Fruit fly (Drosophila melanogaster) whole organism, embryonic: ENCODE results near the gene Pink1.

ENCODE experiments used
- Adf1 ChIP-seq: fragments of 200-800 bp; sonication (Bioruptor generic); IDR thresholded peaks from 2 replicates; pipeline ENCODE4 v1.3.6; 2022; ENCODE audit warnings: missing biosample characterization, missing genetic modification characterization
- B-H2 ChIP-seq: fragments of 200-800 bp; sonication (Bioruptor generic); optimal IDR thresholded peaks from 2 replicates; lab custom pipeline; 2018; ENCODE audit warnings: missing biosample characterization, mild to moderate bottlenecking, missing genetic modification characterization
- Blimp-1 ChIP-seq: fragments of 200-800 bp; sonication (Bioruptor generic); optimal IDR thresholded peaks from 3 replicates; lab custom pipeline; 2018; ENCODE audit warnings: missing biosample characterization, missing genetic modification characterization, mild to moderate bottlenecking, moderate library complexity, missing genetic modification reagents
- CG10366 ChIP-seq: fragments of 200-800 bp; sonication (Bioruptor generic); IDR thresholded peaks from 2 replicates; pipeline ENCODE4 v1.3.6; 2022; ENCODE audit warnings: missing biosample characterization, missing genetic modification characterization
- CG11093 ChIP-seq: fragments of 200-800 bp; sonication (Bioruptor generic); IDR thresholded peaks from 3 replicates; pipeline ENCODE4 v1.3.6; 2022; ENCODE audit warnings: missing biosample characterization, missing genetic modification characterization
- CG12659 ChIP-seq: fragments of 200-800 bp; sonication (Bioruptor generic); optimal IDR thresholded peaks from 3 replicates; lab custom pipeline; 2017; ENCODE audit warnings: mild to moderate bottlenecking, missing biosample characterization, missing genetic modification reagents, missing genetic modification characterization
- CG13287 ChIP-seq: fragments of 200-800 bp; sonication (Bioruptor generic); IDR thresholded peaks from 2 replicates; pipeline ENCODE4 v1.3.6; 2022; ENCODE audit warnings: missing biosample characterization, missing genetic modification characterization; ENCODE audit not compliant: partially characterized antibody
- CG15073 ChIP-seq: fragments of 200-800 bp; sonication (Bioruptor generic); optimal IDR thresholded peaks from 2 replicates; lab custom pipeline; 2016; ENCODE audit warnings: missing biosample characterization, missing genetic modification characterization
- CG1529 ChIP-seq: fragments of 200-800 bp; sonication (Bioruptor generic); optimal IDR thresholded peaks from 3 replicates; lab custom pipeline; 2018; ENCODE audit warnings: missing biosample characterization, missing genetic modification characterization
- CG17568 ChIP-seq: fragments of 200-800 bp; sonication (Bioruptor generic); optimal IDR thresholded peaks from 2 replicates; lab custom pipeline; 2018; ENCODE audit warnings: missing biosample characterization, mild to moderate bottlenecking, missing genetic modification characterization, moderate library complexity
- CG18764 ChIP-seq: fragments of 200-800 bp; sonication (Bioruptor generic); optimal IDR thresholded peaks from 3 replicates; lab custom pipeline; 2016; ENCODE audit warnings: missing biosample characterization, missing genetic modification characterization
- CG30403 ChIP-seq: fragments of 200-800 bp; sonication (Bioruptor generic); optimal IDR thresholded peaks from 3 replicates; lab custom pipeline; 2016; ENCODE audit warnings: missing biosample characterization, missing genetic modification characterization
- CG32532 ChIP-seq: fragments of 200-800 bp; sonication (Bioruptor generic); IDR thresholded peaks from 2 replicates; pipeline ENCODE4 v1.3.6; 2022; ENCODE audit warnings: missing biosample characterization, missing genetic modification characterization
- CG5180 ChIP-seq: fragments of 200-800 bp; sonication (Bioruptor generic); optimal IDR thresholded peaks from 3 replicates; lab custom pipeline; 2017; ENCODE audit warnings: missing biosample characterization, missing genetic modification characterization, mild to moderate bottlenecking, moderate library complexity, missing genetic modification reagents
- CG5245 ChIP-seq: fragments of 200-800 bp; sonication (Bioruptor generic); optimal IDR thresholded peaks from 3 replicates; lab custom pipeline; 2016; ENCODE audit warnings: missing biosample characterization, missing genetic modification characterization
- CG7372 ChIP-seq: fragments of 200-800 bp; sonication (Bioruptor generic); IDR thresholded peaks from 2 replicates; pipeline ENCODE4 v1.3.6; 2022; ENCODE audit warnings: missing biosample characterization, missing genetic modification characterization
- CG8089 ChIP-seq: fragments of 200-800 bp; sonication (Bioruptor generic); optimal IDR thresholded peaks from 3 replicates; lab custom pipeline; 2016; ENCODE audit warnings: missing biosample characterization, missing genetic modification characterization
- CG9876 ChIP-seq: fragments of 200-800 bp; sonication (Bioruptor generic); optimal IDR thresholded peaks from 2 replicates; lab custom pipeline; 2016; ENCODE audit warnings: missing biosample characterization, missing genetic modification characterization
- CG9932 ChIP-seq: fragments of 200-800 bp; sonication (Bioruptor generic); IDR thresholded peaks from 2 replicates; pipeline ENCODE4 v1.3.6; 2022; ENCODE audit warnings: missing biosample characterization, missing genetic modification characterization
- Camta ChIP-seq: fragments of 200-800 bp; sonication (Bioruptor generic); optimal IDR thresholded peaks from 2 replicates; lab custom pipeline; 2016; ENCODE audit warnings: missing biosample characterization, missing genetic modification characterization
- CoRest ChIP-seq: fragments of 200-800 bp; sonication (Bioruptor generic); optimal IDR thresholded peaks from 3 replicates; lab custom pipeline; 2018; ENCODE audit warnings: missing biosample characterization, mild to moderate bottlenecking, missing genetic modification characterization, moderate library complexity
- CrebB ChIP-seq: fragments of 200-800 bp; sonication (Bioruptor generic); optimal IDR thresholded peaks from 3 replicates; lab custom pipeline; 2018; ENCODE audit warnings: missing biosample characterization, mild to moderate bottlenecking, missing genetic modification characterization
- Dref ChIP-seq: fragments of 200-800 bp; sonication (Bioruptor generic); IDR thresholded peaks from 2 replicates; pipeline ENCODE4 v1.3.6; 2022; ENCODE audit warnings: missing biosample characterization, missing genetic modification characterization
- Drgx ChIP-seq: fragments of 200-800 bp; sonication (Bioruptor generic); IDR thresholded peaks from 2 replicates; pipeline ENCODE4 v1.3.6; 2022; ENCODE audit warnings: missing biosample characterization, missing genetic modification characterization
- HmgD ChIP-seq: fragments of 200-800 bp; sonication (Bioruptor generic); optimal IDR thresholded peaks from 3 replicates; lab custom pipeline; 2016; ENCODE audit warnings: missing biosample characterization, missing genetic modification characterization
- Jarid2 ChIP-seq: fragments of 200-800 bp; sonication (Bioruptor generic); optimal IDR thresholded peaks from 3 replicates; lab custom pipeline; 2017; ENCODE audit warnings: mild to moderate bottlenecking, missing biosample characterization, missing genetic modification reagents, missing genetic modification characterization
- Myb ChIP-seq: fragments of 200-800 bp; sonication (Bioruptor generic); optimal IDR thresholded peaks from 2 replicates; lab custom pipeline; 2016; ENCODE audit warnings: missing biosample characterization, missing genetic modification characterization
- Ptx1 ChIP-seq: fragments of 200-800 bp; sonication (Bioruptor generic); IDR thresholded peaks from 2 replicates; pipeline ENCODE4 v1.3.6; 2022; ENCODE audit warnings: missing biosample characterization, missing genetic modification characterization
- Sry-δ ChIP-seq: fragments of 200-800 bp; sonication (Bioruptor generic); optimal IDR thresholded peaks from 2 replicates; lab custom pipeline; 2016; ENCODE audit warnings: missing biosample characterization, missing genetic modification characterization
- amos ChIP-seq: fragments of 200-800 bp; sonication (Bioruptor generic); IDR thresholded peaks from 2 replicates; pipeline ENCODE4 v1.3.6; 2022; ENCODE audit warnings: missing biosample characterization, missing genetic modification characterization; ENCODE audit not compliant: partially characterized antibody
- ase ChIP-seq: fragments of 200-800 bp; sonication (Bioruptor generic); IDR thresholded peaks from 3 replicates; pipeline ENCODE4 v1.3.6; 2022; ENCODE audit warnings: missing biosample characterization, missing genetic modification characterization
- br ChIP-seq: fragments of >200 bp; optimal IDR thresholded peaks from 2 replicates; lab custom pipeline; 2017
- bsh ChIP-seq, 2 experiments: fragments of 200-800 bp; sonication (Bioruptor generic); optimal IDR thresholded peaks; 2 replicates each; lab custom pipeline; 2017 to 2018; ENCODE audit warnings: mild to moderate bottlenecking in 2 of 2, missing biosample characterization in 2 of 2, missing genetic modification characterization in 2 of 2, moderate library complexity in 1 of 2
- crol ChIP-seq: fragments of 200-800 bp; sonication (Bioruptor generic); IDR thresholded peaks from 2 replicates; pipeline ENCODE4 v1.3.6; 2022; ENCODE audit warnings: missing biosample characterization, missing genetic modification characterization
- dmrt11E ChIP-seq: fragments of 200-800 bp; sonication (Bioruptor generic); optimal IDR thresholded peaks from 3 replicates; lab custom pipeline; 2018; ENCODE audit warnings: missing biosample characterization, mild to moderate bottlenecking, missing genetic modification characterization, moderate library complexity
- dpn ChIP-seq, 2 experiments: fragments of 200-800 bp; sonication (Bioruptor generic); optimal IDR thresholded peaks; 3 replicates each; lab custom pipeline; 2016; ENCODE audit warnings: missing biosample characterization in 2 of 2, missing genetic modification characterization in 2 of 2
- en ChIP-seq: fragments of 200-800 bp; sonication (Bioruptor generic); optimal IDR thresholded peaks from 2 replicates; lab custom pipeline; 2016; ENCODE audit warnings: missing biosample characterization, missing genetic modification characterization
- eyg ChIP-seq: fragments of 200-800 bp; sonication (Bioruptor generic); optimal IDR thresholded peaks from 3 replicates; lab custom pipeline; 2016; ENCODE audit warnings: missing biosample characterization, missing genetic modification characterization
- gcm2 ChIP-seq: fragments of 200-800 bp; sonication (Bioruptor generic); optimal IDR thresholded peaks from 2 replicates; lab custom pipeline; 2016; ENCODE audit warnings: missing biosample characterization, missing genetic modification characterization
- jigr1 ChIP-seq: fragments of 200-800 bp; sonication (Bioruptor generic); IDR thresholded peaks from 3 replicates; pipeline ENCODE4 v1.3.6; 2022; ENCODE audit warnings: missing biosample characterization, missing genetic modification characterization
- kay ChIP-seq: fragments of 200-800 bp; sonication (Bioruptor generic); optimal IDR thresholded peaks from 2 replicates; lab custom pipeline; 2016; ENCODE audit warnings: missing biosample characterization, missing genetic modification characterization
- lmd ChIP-seq: fragments of 200-800 bp; sonication (Bioruptor generic); IDR thresholded peaks from 2 replicates; pipeline ENCODE4 v1.3.6; 2022; ENCODE audit warnings: missing biosample characterization, missing genetic modification characterization
- maf-S ChIP-seq: fragments of 200-800 bp; sonication (Bioruptor generic); optimal IDR thresholded peaks from 2 replicates; lab custom pipeline; 2016; ENCODE audit warnings: missing biosample characterization, missing genetic modification characterization
- mirr ChIP-seq: fragments of 200-800 bp; sonication (Bioruptor generic); optimal IDR thresholded peaks from 3 replicates; lab custom pipeline; 2018; ENCODE audit warnings: missing biosample characterization, mild to moderate bottlenecking, missing genetic modification characterization
- p53 ChIP-seq: fragments of 200-800 bp; sonication (Bioruptor generic); optimal IDR thresholded peaks from 2 replicates; lab custom pipeline; 2016; ENCODE audit warnings: missing biosample characterization, missing genetic modification characterization
- pum ChIP-seq: fragments of 200-800 bp; sonication (Bioruptor generic); optimal IDR thresholded peaks from 2 replicates; lab custom pipeline; 2016; ENCODE audit warnings: missing biosample characterization, missing genetic modification characterization
- ranshi ChIP-seq: fragments of 200-800 bp; sonication (Bioruptor generic); IDR thresholded peaks from 2 replicates; pipeline ENCODE4 v1.3.6; 2022; ENCODE audit warnings: missing biosample characterization, missing genetic modification characterization
- rib ChIP-seq: fragments of 200-800 bp; sonication (Bioruptor generic); IDR thresholded peaks from 2 replicates; pipeline ENCODE4 v1.3.6; 2022; ENCODE audit warnings: missing biosample characterization, missing genetic modification characterization
- row ChIP-seq: fragments of 200-800 bp; sonication (Bioruptor generic); IDR thresholded peaks from 3 replicates; pipeline ENCODE4 v1.3.6; 2022; ENCODE audit warnings: missing biosample characterization, missing genetic modification characterization
- sr ChIP-seq: fragments of 200-800 bp; sonication (Bioruptor generic); IDR thresholded peaks from 3 replicates; pipeline ENCODE4 v1.3.6; 2022; ENCODE audit warnings: missing biosample characterization, missing genetic modification characterization
- tll ChIP-seq, 2 experiments: fragments of 200-800 bp in 1 of 2; fragments of >200 bp in 1 of 2; sonication (Bioruptor generic) in 1 of 2; optimal IDR thresholded peaks; 2 replicates each; lab custom pipeline; 2017 to 2019; ENCODE audit warnings: missing biosample characterization in 2 of 2, missing genetic modification characterization in 2 of 2, mild to moderate bottlenecking in 1 of 2, moderate library complexity in 1 of 2
- wek ChIP-seq: fragments of 200-800 bp; sonication (Bioruptor generic); optimal IDR thresholded peaks from 3 replicates; lab custom pipeline; 2018; ENCODE audit warnings: missing biosample characterization, mild to moderate bottlenecking, missing genetic modification characterization, moderate library complexity
- zen ChIP-seq: fragments of 200-800 bp; sonication (Bioruptor generic); optimal IDR thresholded peaks from 3 replicates; lab custom pipeline; 2018; ENCODE audit warnings: missing biosample characterization, mild to moderate bottlenecking, missing genetic modification characterization, moderate library complexity

Pink1 gene

dm6 chrX:6694979-6695388 lies 11.4 kb downstream of the Pink1 start, which contains the start of gene CG14442 (continued):
- no peak for TF ChIP-seq ranshi
- TF ChIP-seq CG8089 (GFP tag; lab: Kevin White, UChicago): no peak
- TF ChIP-seq kay: no peak
- no peak for TF ChIP-seq Camta (GFP tag; lab: Kevin White, UChicago)
- no peak for TF ChIP-seq p53 (GFP tag; lab: Kevin White, UChicago)
- no peak; the same call in 1 of the 2 replicates for TF ChIP-seq Ptx1
- no peak for TF ChIP-seq CG7372 (GFP tag; lab: Robert Waterston, UW)
- no peak for TF ChIP-seq br (lab: Kevin White, UChicago)
- TF ChIP-seq amos (GFP tag; lab: Robert Waterston, UW): peak; percentile 94
- no peak for TF ChIP-seq eyg (GFP tag; lab: Kevin White, UChicago)
- TF ChIP-seq Drgx: no peak
- no peak for TF ChIP-seq Adf1 (GFP tag; lab: Robert Waterston, UW)
- peak; percentile 56 for TF ChIP-seq CoRest (tag; lab: Kevin White, UChicago)
- no peak for TF ChIP-seq Jarid2 (GFP tag; lab: Kevin White, UChicago)
- TF ChIP-seq maf-S: no peak
- TF ChIP-seq mirr (GFP tag; lab: Kevin White, UChicago): no peak
- peak; percentile 33 to 50 for TF ChIP-seq dpn (GFP tag; optimal IDR thresholded peaks at IDR 0.05; lab: Kevin White, UChicago)
- no peak for TF ChIP-seq en (GFP tag; lab: Kevin White, UChicago)
- no peak for TF ChIP-seq CrebB
- TF ChIP-seq Myb (GFP tag; lab: Kevin White, UChicago): peak; percentile 67
- peak; percentile 64 for TF ChIP-seq CG12659 (GFP tag; lab: Kevin White, UChicago)
- TF ChIP-seq pum (GFP tag; lab: Kevin White, UChicago): no peak
- TF ChIP-seq CG1529 (GFP tag; lab: Kevin White, UChicago): no peak
- TF ChIP-seq CG9932 (GFP tag; lab: Robert Waterston, UW): peak; percentile 72
- peak; percentile 6 for TF ChIP-seq CG5180 (GFP tag; lab: Kevin White, UChicago)
- peak; percentile 78 for TF ChIP-seq row (GFP tag; lab: Robert Waterston, UW)
- TF ChIP-seq B-H2 (GFP tag; lab: Kevin White, UChicago): peak; percentile 41
- no peak for TF ChIP-seq CG9876 (GFP tag; lab: Kevin White, UChicago)
- no peak for TF ChIP-seq CG18764 (GFP tag; lab: Kevin White, UChicago)
- no peak for TF ChIP-seq Blimp-1 (GFP tag; lab: Kevin White, UChicago)
- TF ChIP-seq gcm2 (GFP tag; lab: Kevin White, UChicago): no peak
- peak; percentile 88 for TF ChIP-seq Sry-δ (GFP tag; lab: Kevin White, UChicago)
- no peak for TF ChIP-seq CG5245 (GFP tag; lab: Kevin White, UChicago)
- no peak for TF ChIP-seq jigr1 (GFP tag; lab: Robert Waterston, UW)
- TF ChIP-seq Dref: peak; percentile 83
- TF ChIP-seq rib (GFP tag; lab: Robert Waterston, UW): no peak
- TF ChIP-seq zen (tag; lab: Kevin White, UChicago): no peak
- TF ChIP-seq CG15073 (GFP tag; lab: Kevin White, UChicago): no peak
- peak; percentile 64 for TF ChIP-seq CG30403 (GFP tag; lab: Kevin White, UChicago)
- no peak for TF ChIP-seq HmgD
- no peak for TF ChIP-seq lmd (GFP tag; lab: Robert Waterston, UW)
- TF ChIP-seq CG13287 (GFP tag; lab: Robert Waterston, UW): peak; percentile 91
- TF ChIP-seq CG32532 (GFP tag; lab: Robert Waterston, UW): no peak
- TF ChIP-seq CG11093 (GFP tag; lab: Robert Waterston, UW): no peak
- TF ChIP-seq CG10366 (GFP tag; lab: Robert Waterston, UW): no peak
- no peak for TF ChIP-seq crol (GFP tag; lab: Robert Waterston, UW)
- peak; percentile 7 for TF ChIP-seq dmrt11E (tag; lab: Kevin White, UChicago)
- TF ChIP-seq ase (GFP tag; lab: Robert Waterston, UW): no peak
- no peak for TF ChIP-seq sr (GFP tag; lab: Robert Waterston, UW)
- TF ChIP-seq wek (GFP tag; lab: Kevin White, UChicago): no peak
- no peak for TF ChIP-seq CG17568 (GFP tag; lab: Kevin White, UChicago)
- no peak for TF ChIP-seq tll (GFP tag; optimal IDR thresholded peaks at IDR 0.05; lab: Kevin White, UChicago)
- peak in 1 of 2 experiments; percentile 25 for TF ChIP-seq bsh (GFP tag; optimal IDR thresholded peaks at IDR 0.05; lab: Kevin White, UChicago)
